Worm (Caenorhabditis elegans) whole organism, young adult: ENCODE results near the gene rbm-17.
A peak's percentile ranks its signal among the peaks of the same experiment; 100 is the strongest.

ENCODE experiments used
- B0261.1 ChIP-seq: sonication (generic microtip); optimal IDR thresholded peaks from 2 replicates; lab custom pipeline; 2016; ENCODE audit warnings: mild to moderate bottlenecking, missing genetic modification characterization, moderate library complexity, missing compliant biosample characterization
- C06A6.2 ChIP-seq: fragments of 200-800 bp; sonication (Bioruptor generic); conservative IDR thresholded peaks from 2 replicates; pipeline ENCODE4 v1.3.6; 2022; ENCODE audit warnings: missing genetic modification characterization, missing compliant biosample characterization
- C17E4.6 ChIP-seq: fragments of 200-800 bp; sonication (Bioruptor generic); IDR thresholded peaks from 2 replicates; pipeline ENCODE4 v1.3.6; 2022; ENCODE audit warnings: missing genetic modification reagents, missing genetic modification characterization, missing compliant biosample characterization
- F10E7.11 ChIP-seq: sonication (generic microtip); optimal IDR thresholded peaks from 2 replicates; lab custom pipeline; 2017; ENCODE audit warnings: mild to moderate bottlenecking, missing genetic modification characterization, moderate library complexity, missing compliant biosample characterization
- F33H1.4 ChIP-seq: fragments of 200-800 bp; sonication (Bioruptor generic); IDR thresholded peaks from 2 replicates; pipeline ENCODE4 v1.3.6; 2022; ENCODE audit warnings: missing genetic modification reagents, missing genetic modification characterization, missing compliant biosample characterization
- Y79H2A.3 ChIP-seq: fragments of 200-800 bp; sonication (Bioruptor generic); conservative IDR thresholded peaks from 2 replicates; pipeline ENCODE4 v1.3.6; 2022; ENCODE audit warnings: missing genetic modification reagents, missing genetic modification characterization, missing compliant biosample characterization
- Y95B8A.8 ChIP-seq: fragments of 200-800 bp; sonication (Bioruptor generic); IDR thresholded peaks from 2 replicates; pipeline ENCODE4 v1.3.6; 2022; ENCODE audit warnings: missing genetic modification reagents, missing genetic modification characterization, missing compliant biosample characterization
- ama-1 ChIP-seq, 3 experiments: fragments of 150-350 bp in 1 of 3; sonication (generic microtip) in 2 of 3; optimal IDR thresholded peaks; 2 replicates each; lab custom pipeline; 2014 to 2018; ENCODE audit warnings: missing biosample characterization in 2 of 3, missing genetic modification characterization in 2 of 3, missing genetic modification reagents in 2 of 3
- attf-6 ChIP-seq: fragments of 200-800 bp; sonication (Bioruptor generic); IDR thresholded peaks from 2 replicates; pipeline ENCODE4 v1.3.6; 2022; ENCODE audit warnings: missing genetic modification reagents, missing genetic modification characterization, missing compliant biosample characterization
- cebp-2 ChIP-seq: fragments of 200-800 bp; sonication (Bioruptor generic); IDR thresholded peaks from 2 replicates; pipeline ENCODE4 v1.3.6; 2022; ENCODE audit warnings: missing genetic modification characterization, missing compliant biosample characterization
- ceh-40 ChIP-seq: fragments of 200-800 bp; sonication (Bioruptor generic); IDR thresholded peaks from 2 replicates; pipeline ENCODE4 v1.3.6; 2022; ENCODE audit warnings: missing genetic modification characterization, missing compliant biosample characterization
- ceh-91 ChIP-seq: fragments of 200-800 bp; sonication (Bioruptor generic); IDR thresholded peaks from 2 replicates; pipeline ENCODE4 v1.3.6; 2022; ENCODE audit warnings: missing genetic modification reagents, missing genetic modification characterization, missing compliant biosample characterization
- efl-1 ChIP-seq: fragments of 150-350 bp; optimal IDR thresholded peaks from 2 replicates; lab custom pipeline; 2014; ENCODE audit warnings: missing biosample characterization, missing genetic modification reagents, missing genetic modification characterization
- fkh-3 ChIP-seq: sonication (generic microtip); optimal IDR thresholded peaks from 2 replicates; lab custom pipeline; 2016; ENCODE audit warnings: mild to moderate bottlenecking, missing genetic modification characterization, missing compliant biosample characterization
- gei-17 ChIP-seq: fragments of 200-800 bp; sonication (Bioruptor generic); optimal IDR thresholded peaks from 2 replicates; lab custom pipeline; 2018; ENCODE audit warnings: mild to moderate bottlenecking, missing genetic modification characterization, missing compliant biosample characterization
- hlh-26 ChIP-seq: fragments of 200-800 bp; sonication (Bioruptor generic); conservative IDR thresholded peaks from 2 replicates; pipeline ENCODE4 v1.3.6; 2022; ENCODE audit warnings: missing genetic modification reagents, missing genetic modification characterization, missing compliant biosample characterization
- hmg-20 ChIP-seq: fragments of 200-800 bp; sonication (Bioruptor generic); IDR thresholded peaks from 2 replicates; pipeline ENCODE4 v1.3.6; 2022; ENCODE audit warnings: missing genetic modification reagents, missing genetic modification characterization, missing compliant biosample characterization
- lag-1 ChIP-seq: fragments of 200-800 bp; sonication (Bioruptor generic); IDR thresholded peaks from 2 replicates; pipeline ENCODE4 v1.3.6; 2022; ENCODE audit warnings: missing genetic modification reagents, missing genetic modification characterization, missing compliant biosample characterization
- lin-35 ChIP-seq, 3 experiments: fragments of 150-350 bp in 2 of 3; sonication (generic microtip) in 1 of 3; optimal IDR thresholded peaks; 2 replicates each; lab custom pipeline; 2014 to 2018; ENCODE audit warnings: missing biosample characterization in 3 of 3, missing genetic modification characterization in 3 of 3, missing genetic modification reagents in 3 of 3
- lin-40 ChIP-seq: sonication (generic microtip); optimal IDR thresholded peaks from 2 replicates; lab custom pipeline; 2016; ENCODE audit warnings: missing genetic modification characterization, mild to moderate bottlenecking, missing compliant biosample characterization, missing genotype, missing genetic modification reagents
- lsl-1 ChIP-seq: fragments of 200-800 bp; sonication (Bioruptor generic); optimal IDR thresholded peaks from 2 replicates; lab custom pipeline; 2018; ENCODE audit warnings: mild to moderate bottlenecking, missing genetic modification characterization, moderate library complexity, missing compliant biosample characterization
- lsy-27 ChIP-seq: sonication (generic microtip); optimal IDR thresholded peaks from 2 replicates; lab custom pipeline; 2017; ENCODE audit warnings: missing genetic modification characterization, mild to moderate bottlenecking, missing compliant biosample characterization, antibody characterized with exemption, missing genotype, borderline replicate concordance; ENCODE audit not compliant: insufficient read depth
- madf-6 ChIP-seq: fragments of 200-800 bp; sonication (Bioruptor generic); IDR thresholded peaks from 2 replicates; pipeline ENCODE4 v1.3.6; 2022; ENCODE audit warnings: missing genetic modification reagents, missing genetic modification characterization, missing compliant biosample characterization
- madf-8 ChIP-seq: fragments of 200-800 bp; sonication (Bioruptor generic); conservative IDR thresholded peaks from 2 replicates; pipeline ENCODE4 v1.3.6; 2022; ENCODE audit warnings: missing genetic modification reagents, missing genetic modification characterization, missing compliant biosample characterization
- mes-4 ChIP-seq: sonication (generic microtip); optimal IDR thresholded peaks from 2 replicates; lab custom pipeline; 2016; ENCODE audit warnings: missing genotype, missing genetic modification characterization, missing compliant biosample characterization
- nhr-179 ChIP-seq: sonication (generic microtip); optimal IDR thresholded peaks from 2 replicates; lab custom pipeline; 2016; ENCODE audit warnings: mild to moderate bottlenecking, missing genetic modification characterization, missing compliant biosample characterization
- nhr-80 ChIP-seq: sonication (generic microtip); optimal IDR thresholded peaks from 2 replicates; lab custom pipeline; 2016; ENCODE audit warnings: missing genetic modification characterization, missing compliant biosample characterization
- nhr-90 ChIP-seq: sonication (generic microtip); optimal IDR thresholded peaks from 2 replicates; lab custom pipeline; 2016; ENCODE audit warnings: missing genotype, mild to moderate bottlenecking, missing genetic modification characterization, missing compliant biosample characterization
- sea-2 ChIP-seq: fragments of 200-800 bp; sonication (Bioruptor generic); IDR thresholded peaks from 2 replicates; pipeline ENCODE4 v1.3.6; 2022; ENCODE audit warnings: missing genetic modification characterization, missing compliant biosample characterization
- tbp1 ChIP-seq: fragments of 200-800 bp; sonication (Bioruptor generic); optimal IDR thresholded peaks from 2 replicates; lab custom pipeline; 2018; ENCODE audit warnings: mild to moderate bottlenecking, missing genetic modification characterization, missing compliant biosample characterization
- unc-62 ChIP-seq: fragments of 150-350 bp; optimal IDR thresholded peaks from 2 replicates; lab custom pipeline; 2014; ENCODE audit warnings: missing biosample characterization, missing genetic modification reagents, missing genetic modification characterization
- xnd-1 ChIP-seq: sonication (generic microtip); optimal IDR thresholded peaks from 2 replicates; lab custom pipeline; 2016; ENCODE audit warnings: missing genotype, missing genetic modification reagents, missing genetic modification characterization, missing compliant biosample characterization
- zim-3 ChIP-seq: sonication (generic microtip); optimal IDR thresholded peaks from 2 replicates; lab custom pipeline; 2017; ENCODE audit warnings: mild to moderate bottlenecking, missing genetic modification characterization, moderate library complexity, missing compliant biosample characterization
- ztf-22 ChIP-seq: fragments of 200-800 bp; sonication (Bioruptor generic); optimal IDR thresholded peaks from 2 replicates; lab custom pipeline; 2018; ENCODE audit warnings: mild to moderate bottlenecking, missing genetic modification characterization, moderate library complexity, missing compliant biosample characterization

Gene rbm-17

DNA sequence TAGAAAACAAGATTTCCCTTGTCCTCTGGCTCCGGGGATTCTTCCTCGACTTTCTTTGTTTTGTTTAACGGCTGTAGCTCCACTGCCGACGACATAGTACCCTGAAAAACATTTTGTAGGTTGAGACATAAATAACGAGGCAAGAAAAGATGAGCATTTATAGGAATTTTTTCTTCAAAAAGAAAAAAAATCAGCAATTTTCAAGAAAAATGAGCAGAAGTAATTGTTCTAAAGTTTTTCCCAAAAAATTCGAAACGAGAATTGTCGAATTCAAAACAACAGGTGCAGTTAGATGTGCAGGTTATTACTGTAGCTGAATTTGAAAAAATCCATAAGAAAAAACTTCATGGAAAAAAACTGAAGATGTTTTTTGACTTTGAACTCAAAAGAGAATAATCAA is 17.3 kb downstream of the rbm-17 start, which contains the start of gene ent-1:
Gene ent-1, minus strand, starts transcription at position 101 of the 400 bp plus-strand sequence.
- TF ChIP-seq zim-3: no peak
- TF ChIP-seq attf-6 (GFP tag; lab: Robert Waterston, UW): no peak
- TF ChIP-seq F10E7.11: no peak
- TF ChIP-seq sea-2: no peak
- TF ChIP-seq lag-1 (GFP tag; lab: Robert Waterston, UW): no peak
- TF ChIP-seq madf-8 (GFP tag; lab: Robert Waterston, UW): no peak
- TF ChIP-seq nhr-80: no peak
- TF ChIP-seq, all 124 proteins: peak for 0

ce11 chrIV:11656144-11656780 is 18.1 kb downstream of the rbm-17 start, which contains the start of gene ZK809.5:
TSS of gene ZK809.5 (plus strand) at chrIV:11656730.
- TF ChIP-seq hlh-26 (no peak), Y95B8A.8 (GFP tag; lab: Robert Waterston, UW) (no peak), C17E4.6 (GFP tag; lab: Robert Waterston, UW) (no peak), fkh-3 (tag; lab: Kevin White, UChicago) (no peak)

- TF ChIP-seq madf-6 (GFP tag; lab: Robert Waterston, UW): peak; percentile 79
- no peak for TF ChIP-seq unc-62 (GFP tag; lab: Kevin White, UChicago)
- TF ChIP-seq lsy-27 (tag; lab: Kevin White, UChicago): no peak
- TF ChIP-seq xnd-1 (tag; lab: Kevin White, UChicago): peak; percentile 46
- TF ChIP-seq tbp1 (GFP tag; lab: Kevin White, UChicago): no peak
- no peak for TF ChIP-seq lin-40 (tag; lab: Kevin White, UChicago)
- no peak for TF ChIP-seq lag-1 (GFP tag; lab: Robert Waterston, UW)
- TF ChIP-seq F33H1.4 (GFP tag; lab: Robert Waterston, UW): peak; percentile 69
- peak; percentile 76 for TF ChIP-seq lsl-1
- TF ChIP-seq hmg-20: no peak
- peak; percentile 76 for TF ChIP-seq ceh-91 (GFP tag; lab: Robert Waterston, UW)
- TF ChIP-seq ceh-40 (GFP tag; lab: Robert Waterston, UW): no peak
- TF ChIP-seq madf-8 (GFP tag; lab: Robert Waterston, UW): peak; percentile 59
- peak; percentile 62 for TF ChIP-seq efl-1 (GFP tag; lab: Kevin White, UChicago)
Observed at ce11 chrIV:11659794-11660312, 21.7 kb downstream of the rbm-17 start, which contains the start of gene ZK792.1. TSS of gene ZK792.1 (plus strand) at chrIV:11659844.

- no peak for TF ChIP-seq B0261.1 (tag; lab: Kevin White, UChicago)
- no peak for TF ChIP-seq nhr-90 (tag; lab: Kevin White, UChicago)
- TF ChIP-seq C06A6.2: no peak
- no peak for TF ChIP-seq mes-4 (tag; lab: Kevin White, UChicago)
Observed at ce11 chrIV:11665010-11665409, 26.9 kb downstream of the rbm-17 start, which contains the start of gene ZK809.9. TSS of gene ZK809.9 (plus strand) at chrIV:11665310.

ce11 chrIV:11668001-11668400 is 29.9 kb downstream of the rbm-17 start, which contains the start of gene atg-4.2:
TSS of gene atg-4.2 (plus strand) at chrIV:11668024.
- TF ChIP-seq nhr-179 (tag; lab: Kevin White, UChicago): no peak
- TF ChIP-seq ztf-22: no peak
- TF ChIP-seq lin-35 (GFP tag; optimal IDR thresholded peaks at IDR 0.05; lab: Kevin White, UChicago): no peak
- no peak for TF ChIP-seq lsl-1
- no peak for TF ChIP-seq Y79H2A.3 (GFP tag; lab: Robert Waterston, UW)
- TF ChIP-seq ama-1 (optimal IDR thresholded peaks at IDR 0.05; lab: Kevin White, UChicago): no peak
- no peak for TF ChIP-seq ama-1 (GFP tag; optimal IDR thresholded peaks at IDR 0.05; lab: Kevin White, UChicago)
- no peak for TF ChIP-seq cebp-2 (GFP tag; lab: Robert Waterston, UW)
- TF ChIP-seq gei-17 (GFP tag; lab: Kevin White, UChicago): no peak
